Fruit fly (Drosophila melanogaster) whole organism, pupa: Measurements from ENCODE around the gene CG6908.
A peak's percentile ranks its signal among the peaks of the same experiment; 100 is the strongest.

Experiments
- CG10348 ChIP-seq: fragments of 200-800 bp; sonication (Bioruptor generic); IDR thresholded peaks from 2 replicates; pipeline ENCODE4 v1.3.6; 2022; ENCODE audit warnings: missing biosample characterization, missing genetic modification characterization
- CG12605 ChIP-seq: fragments of 200-800 bp; sonication (Bioruptor generic); IDR thresholded peaks from 2 replicates; pipeline ENCODE4 v1.3.6; 2022; ENCODE audit warnings: missing biosample characterization, missing genetic modification characterization
- CG13204 ChIP-seq: fragments of 200-800 bp; sonication (Bioruptor generic); optimal IDR thresholded peaks from 2 replicates; lab custom pipeline; 2018; ENCODE audit warnings: missing biosample characterization, mild to moderate bottlenecking, missing genetic modification characterization, moderate library complexity
- CG14655 ChIP-seq: fragments of 200-800 bp; sonication (Bioruptor generic); optimal IDR thresholded peaks from 3 replicates; lab custom pipeline; 2017; ENCODE audit warnings: mild to moderate bottlenecking, missing biosample characterization, missing genetic modification reagents, missing genetic modification characterization
- CG15710 ChIP-seq: fragments of 200-800 bp; sonication (Bioruptor generic); optimal IDR thresholded peaks from 2 replicates; lab custom pipeline; 2018; ENCODE audit warnings: missing biosample characterization, mild to moderate bottlenecking, missing genetic modification characterization, moderate library complexity
- CG17806 ChIP-seq: fragments of 200-800 bp; sonication (Bioruptor generic); optimal IDR thresholded peaks from 2 replicates; lab custom pipeline; 2018; ENCODE audit warnings: missing biosample characterization, mild to moderate bottlenecking, missing genetic modification characterization, moderate library complexity
- CG32121 ChIP-seq: fragments of 200-800 bp; sonication (Bioruptor generic); IDR thresholded peaks from 2 replicates; pipeline ENCODE4 v1.3.6; 2022; ENCODE audit warnings: missing biosample characterization, missing genetic modification characterization
- CG34367 ChIP-seq: fragments of 200-800 bp; sonication (Bioruptor generic); optimal IDR thresholded peaks from 2 replicates; lab custom pipeline; 2018; ENCODE audit warnings: missing biosample characterization, mild to moderate bottlenecking, missing genetic modification characterization
- CG4496 ChIP-seq: fragments of 200-800 bp; sonication (Bioruptor generic); IDR thresholded peaks from 3 replicates; pipeline ENCODE4 v1.3.6; 2022; ENCODE audit warnings: missing biosample characterization, missing genetic modification characterization
- CG8159 ChIP-seq: fragments of 200-800 bp; sonication (Bioruptor generic); optimal IDR thresholded peaks from 3 replicates; lab custom pipeline; 2018; ENCODE audit warnings: missing biosample characterization, mild to moderate bottlenecking, missing genetic modification characterization, moderate library complexity
- CG8301 ChIP-seq: fragments of 200-800 bp; sonication (Bioruptor generic); optimal IDR thresholded peaks from 2 replicates; lab custom pipeline; 2018; ENCODE audit warnings: missing biosample characterization, mild to moderate bottlenecking, missing genetic modification characterization
- CG9948 ChIP-seq: fragments of 200-800 bp; sonication (Bioruptor generic); optimal IDR thresholded peaks from 2 replicates; lab custom pipeline; 2018; ENCODE audit warnings: missing biosample characterization, mild to moderate bottlenecking, missing genetic modification characterization, moderate library complexity
- D1 ChIP-seq: fragments of 200-800 bp; sonication (Bioruptor generic); optimal IDR thresholded peaks from 2 replicates; lab custom pipeline; 2018; ENCODE audit warnings: missing biosample characterization, mild to moderate bottlenecking, missing genetic modification characterization, moderate library complexity
- EcR ChIP-seq: fragments of 200-800 bp; sonication (Bioruptor generic); optimal IDR thresholded peaks from 3 replicates; lab custom pipeline; 2019; ENCODE audit warnings: missing biosample characterization, missing genetic modification characterization, mild to moderate bottlenecking, moderate library complexity, missing genetic modification reagents
- Ets98B ChIP-seq: fragments of 200-800 bp; sonication (Bioruptor generic); IDR thresholded peaks from 2 replicates; pipeline ENCODE4 v1.3.6; 2022; ENCODE audit warnings: missing biosample characterization, missing genetic modification characterization
- Pif1A ChIP-seq: fragments of 200-800 bp; sonication (Bioruptor generic); optimal IDR thresholded peaks from 3 replicates; lab custom pipeline; 2016; ENCODE audit warnings: missing biosample characterization, missing genetic modification characterization
- Pif1B ChIP-seq: fragments of 200-800 bp; sonication (Bioruptor generic); optimal IDR thresholded peaks from 3 replicates; lab custom pipeline; 2016; ENCODE audit warnings: missing biosample characterization, missing genetic modification characterization
- Snoo ChIP-seq: fragments of 200-800 bp; sonication (Bioruptor generic); optimal IDR thresholded peaks from 3 replicates; lab custom pipeline; 2017; ENCODE audit warnings: missing biosample characterization, mild to moderate bottlenecking, missing genetic modification characterization, inconsistent platforms
- fd96Ca ChIP-seq: fragments of 200-800 bp; sonication (Bioruptor generic); IDR thresholded peaks from 3 replicates; pipeline ENCODE4 v1.3.6; 2022; ENCODE audit warnings: missing biosample characterization, missing genetic modification characterization
- gl ChIP-seq: fragments of 200-800 bp; sonication (Bioruptor generic); optimal IDR thresholded peaks from 2 replicates; lab custom pipeline; 2018; ENCODE audit warnings: missing biosample characterization, mild to moderate bottlenecking, missing genetic modification characterization
- rn ChIP-seq: fragments of 200-800 bp; sonication (Bioruptor generic); IDR thresholded peaks from 2 replicates; pipeline ENCODE4 v1.3.6; 2022; ENCODE audit warnings: missing biosample characterization, missing genetic modification characterization

CG6908 gene

dm6 chr3R:11689900-11690299 lies at the start of gene CG6908:
TSS of gene CG6908 (minus strand) at chr3R:11690051.
- no peak for TF ChIP-seq Pif1B
- TF ChIP-seq CG32121 (GFP tag; lab: Robert Waterston, UW): 0 out of 2 replicates have a peak, but pooled peaks have one; percentile 30
- TF ChIP-seq D1 (tag; lab: Kevin White, UChicago): no peak
- TF ChIP-seq EcR (GFP tag; lab: Kevin White, UChicago): peak; percentile 37
- TF ChIP-seq, all 21 proteins: peak for 2

dm6 chr3R:11735337-11735736 lies 45.5 kb upstream of the CG6908 start, which contains the start of gene CG14721:
TSS of gene CG14721 (plus strand) at chr3R:11735447.
- TF ChIP-seq CG4496 (GFP tag; lab: Robert Waterston, UW) (peak; percentile 8; the same call in 1 of the 3 replicates), CG15710 (tag; lab: Kevin White, UChicago) (no peak), CG14655 (GFP tag; lab: Kevin White, UChicago) (no peak), CG9948 (tag; lab: Kevin White, UChicago) (no peak)

- TF ChIP-seq Snoo (tag; lab: Kevin White, UChicago) (no peak), CG32121 (GFP tag; lab: Robert Waterston, UW) (no peak), CG12605 (GFP tag; lab: Robert Waterston, UW) (no peak), EcR (GFP tag; lab: Kevin White, UChicago) (no peak), fd96Ca (GFP tag; lab: Robert Waterston, UW) (no peak), CG8159 (no peak), CG13204 (no peak), CG14655 (GFP tag; lab: Kevin White, UChicago) (no peak), CG4496 (GFP tag; lab: Robert Waterston, UW) (no peak), rn (no peak), CG17806 (tag; lab: Kevin White, UChicago) (no peak), Ets98B (GFP tag; lab: Robert Waterston, UW) (no peak), CG10348 (no peak)
Measured at dm6 chr3R:11721593-11721992, 31.7 kb upstream of the CG6908 start, which contains the start of gene CG12594. TSS of gene CG12594 (plus strand) at chr3R:11721734.

dm6 chr3R:11711376-11711775 lies 21.5 kb upstream of the CG6908 start, which contains the start of gene CG14720:
TSS of gene CG14720 (plus strand) at chr3R:11711676.
- TF ChIP-seq Pif1B: no peak
- TF ChIP-seq Snoo (tag; lab: Kevin White, UChicago): no peak
- no peak for TF ChIP-seq CG12605 (GFP tag; lab: Robert Waterston, UW)
- no peak for TF ChIP-seq CG4496 (GFP tag; lab: Robert Waterston, UW)
- TF ChIP-seq CG17806 (tag; lab: Kevin White, UChicago): no peak
- no peak for TF ChIP-seq CG8301 (tag; lab: Kevin White, UChicago)
- TF ChIP-seq CG10348: no peak
- TF ChIP-seq CG13204: no peak

dm6 chr3R:11703730-11704129 lies 13.9 kb upstream of the CG6908 start, which contains the start of gene I-t:
TSS of gene I-t (plus strand) at chr3R:11704030.
- TF ChIP-seq fd96Ca (GFP tag; lab: Robert Waterston, UW) (no peak), D1 (tag; lab: Kevin White, UChicago) (no peak), rn (no peak), CG15710 (tag; lab: Kevin White, UChicago) (no peak), CG8159 (no peak), CG8301 (tag; lab: Kevin White, UChicago) (no peak), Pif1B (no peak), CG34367 (tag; lab: Kevin White, UChicago) (no peak), CG17806 (tag; lab: Kevin White, UChicago) (no peak)

- TF ChIP-seq Snoo (tag; lab: Kevin White, UChicago) (no peak), CG34367 (tag; lab: Kevin White, UChicago) (no peak), CG14655 (GFP tag; lab: Kevin White, UChicago) (no peak), D1 (tag; lab: Kevin White, UChicago) (no peak), Pif1A (GFP tag; lab: Kevin White, UChicago) (no peak), rn (no peak), CG9948 (tag; lab: Kevin White, UChicago) (no peak), CG8301 (tag; lab: Kevin White, UChicago) (no peak), Ets98B (GFP tag; lab: Robert Waterston, UW) (no peak), Pif1B (no peak), CG8159 (no peak), CG32121 (GFP tag; lab: Robert Waterston, UW) (no peak), CG12605 (GFP tag; lab: Robert Waterston, UW) (no peak), gl (tag; lab: Kevin White, UChicago) (no peak), CG13204 (no peak), CG10348 (no peak), CG4496 (GFP tag; lab: Robert Waterston, UW) (no peak), CG15710 (tag; lab: Kevin White, UChicago) (no peak)
Measured at dm6 chr3R:11700314-11700713, 10.5 kb upstream of the CG6908 start, which contains the start of gene CG14718. TSS of gene CG14718 (plus strand) at chr3R:11700614.

- TF ChIP-seq CG14655 (GFP tag; lab: Kevin White, UChicago) (no peak), fd96Ca (GFP tag; lab: Robert Waterston, UW) (no peak), CG15710 (tag; lab: Kevin White, UChicago) (no peak), CG4496 (GFP tag; lab: Robert Waterston, UW) (no peak), Ets98B (GFP tag; lab: Robert Waterston, UW) (no peak), CG9948 (tag; lab: Kevin White, UChicago) (no peak), Pif1A (GFP tag; lab: Kevin White, UChicago) (no peak), CG12605 (GFP tag; lab: Robert Waterston, UW) (no peak), CG8159 (no peak), gl (tag; lab: Kevin White, UChicago) (no peak), D1 (tag; lab: Kevin White, UChicago) (no peak), CG8301 (tag; lab: Kevin White, UChicago) (no peak), CG32121 (GFP tag; lab: Robert Waterston, UW) (no peak)
Measured at dm6 chr3R:11696209-11696608, 6.4 kb upstream of the CG6908 start, which contains the start of gene CG14717. TSS of gene CG14717 (plus strand) at chr3R:11696509.
